Fruit fly (Drosophila melanogaster): ENCODE measurements around the gene Sec16.

Gene Sec16

DNA sequence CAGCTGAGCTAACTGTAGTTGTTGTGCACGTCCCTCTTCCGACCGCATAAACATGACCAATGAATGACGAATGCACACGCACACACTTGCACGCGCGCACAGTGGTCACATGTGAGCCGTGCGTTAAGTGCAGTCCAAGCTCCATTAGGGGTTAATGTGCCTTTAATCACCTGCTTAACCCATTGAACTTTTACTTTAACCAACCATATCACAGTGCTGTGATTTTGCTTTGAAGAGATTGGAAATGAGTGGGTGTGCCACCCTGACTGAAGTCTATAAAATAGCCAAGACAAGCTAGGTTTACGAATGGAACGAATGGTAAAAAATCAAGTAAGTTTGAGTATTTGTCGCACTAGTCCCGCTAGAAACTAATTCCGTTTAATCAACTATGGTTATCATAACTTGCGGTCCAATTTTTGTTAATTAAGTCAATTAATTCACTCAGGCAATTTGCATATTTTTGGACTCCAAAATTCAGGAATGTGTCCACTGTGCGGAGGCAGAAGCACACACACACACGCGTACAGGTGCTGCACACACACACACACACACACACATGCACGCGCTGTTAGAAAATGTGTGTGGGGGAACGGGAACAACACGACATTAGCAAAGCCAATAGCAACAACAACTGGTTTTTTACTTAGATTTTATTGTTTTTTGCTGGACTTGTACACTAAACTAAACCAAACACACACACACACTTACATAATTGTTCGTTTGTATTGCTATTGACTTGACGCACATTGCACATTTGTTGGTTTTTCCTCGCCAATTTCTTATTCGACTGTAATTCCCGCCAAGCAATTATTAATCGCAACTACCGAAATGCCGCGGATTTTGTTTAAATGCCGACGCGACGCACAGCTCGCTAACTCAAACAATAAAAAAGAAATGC, 4.4 kb upstream of the Sec16 start (continued):
- TF ChIP-seq CG6683 (GFP tag; optimal IDR thresholded peaks at IDR 0.05) (no peak), Xbp1 (GFP tag; optimal IDR thresholded peaks at IDR 0.05) (peak; percentile 39), CG17359 (tag; optimal IDR thresholded peaks at IDR 0.05) (no peak), BtbVII (GFP tag; optimal IDR thresholded peaks at IDR 0.05) (peak; percentile 16), CG7745 (tag; optimal IDR thresholded peaks at IDR 0.05) (no peak), CG15011 (GFP tag; optimal IDR thresholded peaks at IDR 0.05) (no peak), CG6791 (GFP tag; IDR thresholded peaks at IDR 0.05; ENCODE audit: partially characterized antibody) (no peak), wor (GFP tag; IDR thresholded peaks at IDR 0.05) (no peak), org-1 (GFP tag; optimal IDR thresholded peaks at IDR 0.05) (peak; percentile 56), CG31224 (GFP tag; IDR thresholded peaks at IDR 0.05) (no peak), ewg (GFP tag; optimal IDR thresholded peaks at IDR 0.05) (peak; percentile 8), chinmo (GFP tag; IDR thresholded peaks at IDR 0.05; ENCODE audit: partially characterized antibody) (peak; percentile 82; the same call in 3 of the 4 replicates), CG13287 (GFP tag; IDR thresholded peaks at IDR 0.05; ENCODE audit: partially characterized antibody) (0 out of 2 replicates have a peak, but pooled peaks have one; percentile 4), sug (tag; optimal IDR thresholded peaks at IDR 0.05) (no peak), zfh2 (GFP tag; optimal IDR thresholded peaks at IDR 0.05) (peak; percentile 4), CG12391 (tag; optimal IDR thresholded peaks at IDR 0.05) (peak; percentile 37), Doc3 (GFP tag; IDR thresholded peaks at IDR 0.05; ENCODE audit: partially characterized antibody) (no peak), CG34422 (GFP tag; IDR thresholded peaks at IDR 0.05) (no peak; the same call in 2 of the 3 replicates), luna (GFP tag; optimal IDR thresholded peaks at IDR 0.05) (peak; percentile 6), ro (GFP tag; IDR thresholded peaks at IDR 0.05) (no peak), gce (GFP tag; IDR thresholded peaks at IDR 0.05) (no peak), Lhr (GFP tag; optimal IDR thresholded peaks at IDR 0.05) (no peak), E2f2 (GFP tag; IDR thresholded peaks at IDR 0.05) (no peak; the same call in 1 of the 2 replicates), ap (GFP tag; IDR thresholded peaks at IDR 0.05) (no peak), Hr51 (GFP tag; optimal IDR thresholded peaks at IDR 0.05) (peak; percentile 13 to 64), otp (GFP tag; IDR thresholded peaks at IDR 0.05) (no peak), CG10959 (GFP tag; IDR thresholded peaks at IDR 0.05) (no peak), btn (GFP tag; optimal IDR thresholded peaks at IDR 0.05) (peak; percentile 40), CG31441 (GFP tag; IDR thresholded peaks at IDR 0.05) (peak; percentile 41; the same call in 1 of the 2 replicates), CG42726 (GFP tag; IDR thresholded peaks at IDR 0.05; ENCODE audit: partially characterized antibody) (no peak), gt (GFP tag; IDR thresholded peaks at IDR 0.05) (no peak), Hsf (GFP tag; optimal IDR thresholded peaks at IDR 0.05) (peak; percentile 51), jumu (GFP tag; optimal IDR thresholded peaks at IDR 0.05) (peak; percentile 35), ATbp (GFP tag; optimal IDR thresholded peaks at IDR 0.05) (peak; percentile 22), pnt (GFP tag; optimal IDR thresholded peaks at IDR 0.05) (peak; percentile 31), zen (tag; optimal IDR thresholded peaks at IDR 0.05) (no peak), Doc2 (GFP tag; IDR thresholded peaks at IDR 0.05) (no peak), Taf1 (GFP tag; IDR thresholded peaks at IDR 0.05) (no peak), CG4820 (GFP tag; optimal IDR thresholded peaks at IDR 0.05) (peak; percentile 43), hkb (optimal IDR thresholded peaks at IDR 0.05) (no peak), hkb (GFP tag; IDR thresholded peaks at IDR 0.05) (no peak), H2.0 (GFP tag; IDR thresholded peaks at IDR 0.05) (no peak), cato (GFP tag; optimal IDR thresholded peaks at IDR 0.05; ENCODE audit: borderline replicate concordance) (peak; percentile 10), CG2116 (GFP tag; optimal IDR thresholded peaks at IDR 0.05) (no peak), HLHmδ (GFP tag; optimal IDR thresholded peaks at IDR 0.05) (peak; percentile 26), gcm2 (GFP tag; optimal IDR thresholded peaks at IDR 0.05) (no peak), trh (GFP tag; optimal IDR thresholded peaks at IDR 0.05) (no peak), CG34224 (GFP tag; IDR thresholded peaks at IDR 0.05; ENCODE audit: partially characterized antibody) (no peak), NC2α (GFP tag; optimal IDR thresholded peaks at IDR 0.05) (no peak)
